Worm (Caenorhabditis elegans) whole organism, midembryonic: Measurements from ENCODE around the gene str-39.

ENCODE experiments used
- T22C8.4 ChIP-seq: fragments of 200-800 bp; sonication (Bioruptor generic); IDR thresholded peaks from 2 replicates; pipeline ENCODE4 v1.3.6; 2022; ENCODE audit warnings: missing genetic modification characterization, missing compliant biosample characterization
- cog-1 ChIP-seq: sonication (generic microtip); optimal IDR thresholded peaks from 2 replicates; lab custom pipeline; 2016; ENCODE audit warnings: missing genetic modification characterization, missing compliant biosample characterization
- flt-1 ChIP-seq: fragments of 200-800 bp; sonication (Bioruptor generic); IDR thresholded peaks from 2 replicates; pipeline ENCODE4 v1.3.6; 2022; ENCODE audit warnings: missing genetic modification characterization, missing compliant biosample characterization
- klf-2 ChIP-seq: fragments of 200-800 bp; sonication (Bioruptor generic); conservative IDR thresholded peaks from 2 replicates; pipeline ENCODE4 v1.3.6; 2022; ENCODE audit warnings: missing genetic modification reagents, missing genetic modification characterization, missing compliant biosample characterization
- med-1 ChIP-seq: sonication (generic microtip); optimal IDR thresholded peaks from 2 replicates; lab custom pipeline; 2017; ENCODE audit warnings: missing genetic modification characterization, mild to moderate bottlenecking, missing compliant biosample characterization, antibody characterized with exemption, missing genetic modification reagents; ENCODE audit not compliant: insufficient read depth
- ref-1 ChIP-seq: fragments of 200-800 bp; sonication (Bioruptor generic); conservative IDR thresholded peaks from 2 replicates; pipeline ENCODE4 v1.3.6; 2022; ENCODE audit warnings: missing genetic modification reagents, missing genetic modification characterization, missing compliant biosample characterization
- tab-1 ChIP-seq: fragments of 200-800 bp; sonication (Bioruptor generic); IDR thresholded peaks from 2 replicates; pipeline ENCODE4 v1.3.6; 2022; ENCODE audit warnings: missing genetic modification characterization, missing compliant biosample characterization
- ztf-23 ChIP-seq: fragments of 200-800 bp; sonication (Bioruptor generic); IDR thresholded peaks from 2 replicates; pipeline ENCODE4 v1.3.6; 2022; ENCODE audit warnings: missing genetic modification reagents, missing genetic modification characterization, missing compliant biosample characterization
- ztf-29 ChIP-seq: fragments of 200-800 bp; sonication (Bioruptor generic); IDR thresholded peaks from 2 replicates; pipeline ENCODE4 v1.3.6; 2022; ENCODE audit warnings: missing genetic modification reagents, missing genetic modification characterization, missing compliant biosample characterization

str-39 gene

DNA sequence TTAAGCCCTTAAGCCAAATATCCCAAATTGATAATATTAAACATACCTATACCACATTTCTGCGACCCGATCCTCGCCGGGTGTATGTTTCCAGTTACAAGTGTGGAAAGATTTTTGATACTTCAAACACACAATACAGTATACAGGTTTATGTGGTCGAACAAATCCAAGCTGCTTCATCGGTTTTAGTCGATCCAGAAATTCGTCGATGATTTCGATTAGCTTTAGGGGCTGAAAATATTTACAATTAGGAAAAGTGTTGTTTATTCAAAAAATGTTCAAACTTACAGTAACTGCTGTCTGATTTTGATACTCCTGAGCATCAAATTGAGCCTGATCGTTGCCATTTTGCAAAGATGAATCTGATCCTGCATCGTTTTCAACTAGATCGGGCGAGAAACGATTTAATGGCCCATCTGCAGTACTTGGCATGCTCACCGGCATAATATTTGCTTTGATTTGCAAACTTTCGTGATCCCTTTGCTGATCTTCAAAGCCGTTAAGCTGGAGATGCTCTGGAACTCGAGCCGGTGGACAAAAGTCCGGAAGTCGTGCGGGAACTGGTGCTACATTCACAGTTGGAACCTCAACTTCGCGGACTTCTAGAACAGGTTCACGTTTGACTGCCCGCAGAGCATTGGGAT is 3.4 kb downstream of the str-39 start:
- TF ChIP-seq T22C8.4 (GFP tag; lab: Robert Waterston, UW): no peak
- TF ChIP-seq ztf-23: no peak
- no peak for TF ChIP-seq flt-1 (GFP tag; lab: Robert Waterston, UW)
- no peak for TF ChIP-seq tab-1 (GFP tag; lab: Robert Waterston, UW)
- TF ChIP-seq med-1 (GFP tag; lab: Kevin White, UChicago): no peak
- TF ChIP-seq cog-1 (tag; lab: Kevin White, UChicago): no peak
- TF ChIP-seq ztf-29 (GFP tag; lab: Robert Waterston, UW): no peak
- no peak for TF ChIP-seq ref-1 (GFP tag; lab: Robert Waterston, UW)
- no peak for TF ChIP-seq klf-2 (GFP tag; lab: Robert Waterston, UW)

DNA sequence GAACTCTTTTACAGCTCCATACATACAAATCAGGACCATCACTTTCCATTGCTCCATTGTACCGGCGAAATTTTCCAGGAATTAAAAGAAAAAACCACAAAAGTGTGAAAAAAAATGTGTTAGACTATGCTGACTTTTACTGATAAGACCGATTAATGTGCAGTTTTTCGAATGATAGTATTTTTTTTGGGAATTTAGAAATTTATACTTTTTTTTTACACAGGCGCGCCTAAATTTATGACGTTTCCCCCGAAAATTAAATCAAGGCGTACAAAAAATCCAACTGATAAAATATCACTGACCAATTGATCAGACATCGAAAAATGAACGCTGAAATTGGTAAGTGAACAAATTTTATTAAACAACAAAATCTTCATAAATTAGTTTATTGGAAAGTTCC is 4.3 kb downstream of the str-39 start, which contains the start of gene folt-2:
TSS of gene folt-2 (minus strand) at position 179 of the 400 bp plus-strand sequence.
- TF ChIP-seq ref-1 (GFP tag; lab: Robert Waterston, UW): no peak
- TF ChIP-seq tab-1 (GFP tag; lab: Robert Waterston, UW): no peak
- no peak for TF ChIP-seq cog-1 (tag; lab: Kevin White, UChicago)
- no peak for TF ChIP-seq klf-2 (GFP tag; lab: Robert Waterston, UW)
- TF ChIP-seq T22C8.4 (GFP tag; lab: Robert Waterston, UW): no peak

DNA sequence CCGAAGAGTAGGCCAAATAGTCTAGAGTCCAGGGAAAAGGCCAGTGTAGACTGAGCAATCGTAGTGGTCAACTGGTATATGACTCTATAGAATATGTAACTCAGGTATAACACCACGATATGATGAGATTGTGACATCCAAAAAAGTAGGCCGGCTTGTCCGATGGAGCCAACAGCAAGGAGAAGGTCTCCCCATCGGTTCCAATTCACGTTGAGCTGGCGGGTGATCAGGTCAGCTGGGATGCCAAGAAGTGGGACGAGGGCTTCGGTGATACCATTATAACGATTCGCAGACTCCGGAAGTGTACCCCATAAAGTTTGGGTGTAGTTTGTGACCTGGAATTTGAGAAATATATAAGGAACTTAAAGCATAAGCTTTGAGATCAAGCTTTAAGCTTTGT is 6.8 kb downstream of the str-39 start:
- TF ChIP-seq flt-1 (GFP tag; lab: Robert Waterston, UW) (no peak), ztf-29 (GFP tag; lab: Robert Waterston, UW) (no peak), ref-1 (GFP tag; lab: Robert Waterston, UW) (no peak), ztf-23 (no peak), klf-2 (GFP tag; lab: Robert Waterston, UW) (no peak), T22C8.4 (GFP tag; lab: Robert Waterston, UW) (no peak)

DNA sequence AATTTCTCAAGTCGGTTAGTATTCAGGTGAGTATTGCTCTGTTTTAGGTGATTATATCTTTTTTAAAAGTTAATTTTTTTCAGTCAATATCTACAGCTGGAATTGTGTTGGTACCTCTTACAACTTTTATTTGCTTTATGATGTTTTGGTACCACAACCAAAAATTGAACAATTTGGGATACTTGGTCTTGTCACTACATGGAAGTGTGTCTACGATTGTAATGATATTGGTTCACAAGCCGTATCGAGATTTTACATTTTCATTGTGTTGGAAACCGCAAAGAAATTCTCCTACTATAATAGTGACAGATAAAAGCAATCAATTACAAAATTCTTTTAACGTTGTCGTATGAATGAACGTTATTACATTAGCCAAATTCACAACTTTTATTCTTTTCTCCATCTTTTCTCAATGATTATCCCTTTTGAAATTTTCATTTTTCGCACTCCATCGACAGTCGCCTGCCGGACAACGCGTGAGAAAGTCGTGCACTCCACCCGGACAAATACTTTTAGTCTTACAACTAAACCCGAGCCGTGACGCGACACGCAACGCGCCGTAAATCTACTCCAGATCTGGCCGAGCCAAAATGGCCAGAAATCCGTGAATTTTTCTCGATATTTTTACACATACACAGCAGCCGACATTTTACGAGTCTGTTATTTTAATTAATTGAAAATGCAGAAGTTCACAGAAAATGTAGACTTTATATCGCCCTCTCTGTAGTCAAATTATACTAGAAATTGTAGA is 7.8 kb downstream of the str-39 start:
- TF ChIP-seq cog-1 (tag; lab: Kevin White, UChicago): no peak
- TF ChIP-seq tab-1 (GFP tag; lab: Robert Waterston, UW): no peak
- TF ChIP-seq med-1 (GFP tag; lab: Kevin White, UChicago): no peak
- no peak for TF ChIP-seq T22C8.4 (GFP tag; lab: Robert Waterston, UW)
- no peak for TF ChIP-seq klf-2 (GFP tag; lab: Robert Waterston, UW)
- no peak for TF ChIP-seq ztf-23
- TF ChIP-seq ztf-29 (GFP tag; lab: Robert Waterston, UW): no peak
- no peak for TF ChIP-seq ref-1 (GFP tag; lab: Robert Waterston, UW)
- TF ChIP-seq flt-1 (GFP tag; lab: Robert Waterston, UW): no peak

DNA sequence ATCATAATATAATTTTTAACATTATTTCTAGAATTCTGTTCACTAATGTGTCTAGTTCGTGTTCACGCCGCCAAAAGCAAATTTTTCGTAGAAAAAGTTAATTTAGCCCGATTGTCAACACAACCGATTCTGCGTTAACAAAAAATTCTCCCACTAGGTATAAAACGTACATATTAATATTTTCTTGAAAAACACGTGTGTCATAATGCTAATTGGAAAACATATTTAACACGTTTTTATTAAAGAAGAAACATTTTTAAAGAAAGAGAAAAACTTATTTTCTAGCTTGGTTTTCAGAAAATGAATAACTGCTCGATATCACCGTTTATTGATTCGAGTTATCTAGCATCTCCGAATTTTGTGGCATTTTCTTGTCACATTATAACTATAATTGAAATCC is 9.6 kb downstream of the str-39 start, which contains the start of gene srh-243:
TSS of gene srh-243 (plus strand) at position 301 of the 400 bp plus-strand sequence.
- TF ChIP-seq ztf-23 (no peak), med-1 (GFP tag; lab: Kevin White, UChicago) (no peak), klf-2 (GFP tag; lab: Robert Waterston, UW) (no peak), flt-1 (GFP tag; lab: Robert Waterston, UW) (no peak), T22C8.4 (GFP tag; lab: Robert Waterston, UW) (no peak), tab-1 (GFP tag; lab: Robert Waterston, UW) (no peak), ref-1 (GFP tag; lab: Robert Waterston, UW) (no peak), ztf-29 (GFP tag; lab: Robert Waterston, UW) (no peak), cog-1 (tag; lab: Kevin White, UChicago) (no peak)

DNA sequence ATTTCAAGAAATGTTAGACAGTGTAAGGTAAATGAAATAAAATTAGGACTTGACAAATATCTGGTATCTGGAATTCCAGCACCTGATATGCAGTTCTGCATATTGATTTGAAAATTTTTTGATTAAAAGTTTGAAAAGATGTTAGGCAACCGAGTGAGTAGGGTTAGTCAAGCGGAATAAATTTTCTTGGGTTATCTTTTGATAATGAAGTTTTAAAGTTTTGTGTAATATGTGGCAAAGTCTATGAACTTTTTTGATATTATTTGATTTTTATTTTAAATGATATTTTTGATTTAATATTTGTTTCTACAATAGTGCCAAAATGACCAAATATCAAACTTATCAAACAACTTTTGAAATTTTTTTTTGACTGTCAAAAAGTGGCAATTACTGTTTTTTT is 10.2 kb downstream of the str-39 start, which contains the start of gene srh-241:
TSS of gene srh-241 (minus strand) at position 101 of the 400 bp plus-strand sequence.
- TF ChIP-seq klf-2 (GFP tag; lab: Robert Waterston, UW) (no peak), tab-1 (GFP tag; lab: Robert Waterston, UW) (no peak), ztf-29 (GFP tag; lab: Robert Waterston, UW) (no peak), ztf-23 (no peak), flt-1 (GFP tag; lab: Robert Waterston, UW) (no peak), med-1 (GFP tag; lab: Kevin White, UChicago) (no peak), T22C8.4 (GFP tag; lab: Robert Waterston, UW) (no peak), cog-1 (tag; lab: Kevin White, UChicago) (no peak), ref-1 (GFP tag; lab: Robert Waterston, UW) (no peak)

DNA sequence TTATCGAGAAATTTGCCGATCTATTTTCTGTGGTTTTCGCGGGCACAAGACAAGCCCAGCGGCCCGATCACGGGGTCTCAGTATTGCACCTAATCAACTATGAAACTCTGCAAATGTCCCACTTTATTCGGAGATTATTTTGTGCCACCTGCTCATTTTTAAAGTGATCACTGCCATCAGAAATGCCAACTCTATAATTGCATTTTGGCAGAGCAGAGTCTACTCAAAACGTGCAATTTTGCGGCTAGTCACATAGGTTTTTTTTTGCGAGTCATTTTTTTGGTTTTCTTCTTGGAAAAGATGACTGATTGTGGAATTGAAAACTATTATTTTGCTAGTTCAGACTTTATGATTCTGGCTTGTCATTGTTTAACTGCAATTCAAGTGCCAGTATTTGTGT is 14.8 kb downstream of the str-39 start, which contains the start of gene srh-240:
TSS of gene srh-240 (plus strand) at position 301 of the 400 bp plus-strand sequence.
- TF ChIP-seq med-1 (GFP tag; lab: Kevin White, UChicago): no peak
- no peak for TF ChIP-seq tab-1 (GFP tag; lab: Robert Waterston, UW)
- TF ChIP-seq klf-2 (GFP tag; lab: Robert Waterston, UW): no peak
- TF ChIP-seq T22C8.4 (GFP tag; lab: Robert Waterston, UW): no peak
- no peak for TF ChIP-seq ref-1 (GFP tag; lab: Robert Waterston, UW)
- TF ChIP-seq ztf-23: no peak

DNA sequence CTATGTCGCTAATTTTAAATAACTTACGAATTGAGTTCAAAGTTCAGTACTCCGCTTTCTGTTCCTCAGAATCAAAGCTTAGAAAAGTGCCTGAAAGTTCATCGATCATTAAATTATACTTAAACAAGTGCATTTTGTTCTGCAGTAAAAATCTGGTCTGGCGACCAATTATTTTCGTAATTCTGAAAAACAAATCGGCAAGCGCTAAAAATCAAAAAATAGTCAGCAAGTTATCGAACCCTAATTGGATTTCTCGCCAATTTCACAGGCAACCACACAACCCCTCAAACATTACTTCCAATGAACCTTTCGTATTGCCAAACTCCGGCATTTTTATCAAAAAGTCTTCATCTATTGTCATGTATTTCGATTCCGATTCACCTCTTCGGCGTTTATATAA is 16.7 kb downstream of the str-39 start, which contains the start of gene srh-272:
TSS of gene srh-272 (plus strand) at position 301 of the 400 bp plus-strand sequence.
- no peak for TF ChIP-seq T22C8.4 (GFP tag; lab: Robert Waterston, UW)
- no peak for TF ChIP-seq ref-1 (GFP tag; lab: Robert Waterston, UW)
- TF ChIP-seq ztf-29 (GFP tag; lab: Robert Waterston, UW): no peak
- TF ChIP-seq klf-2 (GFP tag; lab: Robert Waterston, UW): no peak
- no peak for TF ChIP-seq ztf-23
- TF ChIP-seq cog-1 (tag; lab: Kevin White, UChicago): no peak
- TF ChIP-seq flt-1 (GFP tag; lab: Robert Waterston, UW): no peak
- TF ChIP-seq tab-1 (GFP tag; lab: Robert Waterston, UW): no peak
- TF ChIP-seq med-1 (GFP tag; lab: Kevin White, UChicago): no peak
